Fruit fly (Drosophila melanogaster) whole organism, embryonic: ENCODE measurements around the gene HtrA2.

ENCODE experiments used
- Atf3 ChIP-seq: fragments of 200-800 bp; sonication (Bioruptor generic); optimal IDR thresholded peaks from 3 replicates; lab custom pipeline; 2016; ENCODE audit warnings: missing biosample characterization, missing genetic modification characterization
- Awh ChIP-seq: fragments of 200-800 bp; sonication (Bioruptor generic); IDR thresholded peaks from 2 replicates; pipeline ENCODE4, ENCODE4 v1.3.6; 2022; ENCODE audit warnings: missing biosample characterization, missing genetic modification characterization
- B-H2 ChIP-seq: fragments of 200-800 bp; sonication (Bioruptor generic); optimal IDR thresholded peaks from 2 replicates; lab custom pipeline; 2018; ENCODE audit warnings: missing biosample characterization, mild to moderate bottlenecking, missing genetic modification characterization
- Bteb2 ChIP-seq: fragments of 200-800 bp; sonication (Bioruptor generic); optimal IDR thresholded peaks from 2 replicates; lab custom pipeline; 2016; ENCODE audit warnings: missing biosample characterization, missing genetic modification characterization
- CG10462 ChIP-seq: fragments of 200-800 bp; sonication (Bioruptor generic); optimal IDR thresholded peaks from 2 replicates; lab custom pipeline; 2016; ENCODE audit warnings: missing biosample characterization, missing genetic modification characterization
- CG10543 ChIP-seq: fragments of 200-800 bp; sonication (Bioruptor generic); optimal IDR thresholded peaks from 3 replicates; lab custom pipeline; 2017; ENCODE audit warnings: missing biosample characterization, mild to moderate bottlenecking, missing genetic modification characterization, moderate library complexity
- CG12236 ChIP-seq: fragments of 200-800 bp; sonication (Bioruptor generic); optimal IDR thresholded peaks from 2 replicates; lab custom pipeline; 2016; ENCODE audit warnings: missing biosample characterization, missing genetic modification characterization
- CG12659 ChIP-seq: fragments of 200-800 bp; sonication (Bioruptor generic); optimal IDR thresholded peaks from 3 replicates; lab custom pipeline; 2017; ENCODE audit warnings: mild to moderate bottlenecking, missing biosample characterization, missing genetic modification reagents, missing genetic modification characterization
- CG12769 ChIP-seq: fragments of 200-800 bp; sonication (Bioruptor generic); optimal IDR thresholded peaks from 2 replicates; lab custom pipeline; 2019; ENCODE audit warnings: missing biosample characterization, mild to moderate bottlenecking, missing genetic modification characterization, moderate library complexity
- CG13123 ChIP-seq: fragments of 200-800 bp; sonication (Bioruptor generic); optimal IDR thresholded peaks from 2 replicates; lab custom pipeline; 2016; ENCODE audit warnings: missing biosample characterization, missing genetic modification characterization
- CG13424 ChIP-seq: fragments of 200-800 bp; sonication (Bioruptor generic); optimal IDR thresholded peaks from 2 replicates; lab custom pipeline; 2019; ENCODE audit warnings: missing biosample characterization, mild to moderate bottlenecking, missing genetic modification characterization, moderate library complexity
- CG1529 ChIP-seq: fragments of 200-800 bp; sonication (Bioruptor generic); optimal IDR thresholded peaks from 3 replicates; lab custom pipeline; 2018; ENCODE audit warnings: missing biosample characterization, missing genetic modification characterization
- CG15696 ChIP-seq: fragments of 200-800 bp; sonication (Bioruptor generic); optimal IDR thresholded peaks from 2 replicates; lab custom pipeline; 2019; ENCODE audit warnings: missing biosample characterization, mild to moderate bottlenecking, missing genetic modification characterization, moderate library complexity
- CG1603 ChIP-seq: fragments of 200-800 bp; sonication (Bioruptor generic); optimal IDR thresholded peaks from 2 replicates; lab custom pipeline; 2019; ENCODE audit warnings: missing biosample characterization, mild to moderate bottlenecking, missing genetic modification characterization, moderate library complexity
- CG16815 ChIP-seq: fragments of 200-800 bp; sonication (Bioruptor generic); optimal IDR thresholded peaks from 3 replicates; lab custom pipeline; 2017; ENCODE audit warnings: missing biosample characterization, mild to moderate bottlenecking, missing genetic modification characterization
- CG17328 ChIP-seq: fragments of 200-800 bp; sonication (Bioruptor generic); IDR thresholded peaks from 2 replicates; pipeline ENCODE4 v1.3.6; 2022; ENCODE audit warnings: missing biosample characterization, missing genetic modification characterization
- CG1792 ChIP-seq: fragments of 200-800 bp; sonication (Bioruptor generic); optimal IDR thresholded peaks from 2 replicates; lab custom pipeline; 2016; ENCODE audit warnings: missing biosample characterization, missing genetic modification characterization
- CG34422 ChIP-seq: fragments of 200-800 bp; sonication (Bioruptor generic); IDR thresholded peaks from 3 replicates; pipeline ENCODE4 v1.3.6; 2022; ENCODE audit warnings: missing biosample characterization, missing genetic modification characterization
- CG4424 ChIP-seq: fragments of 200-800 bp; sonication (Bioruptor generic); optimal IDR thresholded peaks from 3 replicates; lab custom pipeline; 2016; ENCODE audit warnings: missing biosample characterization, missing genetic modification characterization
- CG6254 ChIP-seq: fragments of 200-800 bp; sonication (Bioruptor generic); optimal IDR thresholded peaks from 3 replicates; lab custom pipeline; 2017; ENCODE audit warnings: mild to moderate bottlenecking, missing biosample characterization, missing genetic modification reagents, missing genetic modification characterization
- CG6813 ChIP-seq: fragments of 200-800 bp; sonication (Bioruptor generic); optimal IDR thresholded peaks from 2 replicates; lab custom pipeline; 2017; ENCODE audit warnings: missing biosample characterization, missing genetic modification characterization, mild to moderate bottlenecking, moderate library complexity, missing genetic modification reagents
- CG8924 ChIP-seq: fragments of 200-800 bp; optimal IDR thresholded peaks from 3 replicates; lab custom pipeline; 2019; ENCODE audit warnings: missing biosample characterization, mild to moderate bottlenecking, missing genetic modification characterization, moderate library complexity
- CG9437 ChIP-seq: fragments of 200-800 bp; sonication (Bioruptor generic); optimal IDR thresholded peaks from 2 replicates; lab custom pipeline; 2018; ENCODE audit warnings: missing biosample characterization, mild to moderate bottlenecking, missing genetic modification characterization
- CG9817 ChIP-seq: fragments of 200-800 bp; sonication (Bioruptor generic); optimal IDR thresholded peaks from 2 replicates; lab custom pipeline; 2018; ENCODE audit warnings: missing biosample characterization, mild to moderate bottlenecking, missing genetic modification characterization, moderate library complexity
- CTCF ChIP-seq: fragments of 200-800 bp; sonication (Bioruptor generic); optimal IDR thresholded peaks from 2 replicates; lab custom pipeline; 2017; ENCODE audit warnings: missing biosample characterization, mild to moderate bottlenecking, missing genetic modification characterization, moderate library complexity
- CoRest ChIP-seq: fragments of 200-800 bp; sonication (Bioruptor generic); optimal IDR thresholded peaks from 3 replicates; lab custom pipeline; 2018; ENCODE audit warnings: missing biosample characterization, mild to moderate bottlenecking, missing genetic modification characterization, moderate library complexity
- D19A ChIP-seq: fragments of 200-800 bp; optimal IDR thresholded peaks from 3 replicates; lab custom pipeline; 2019; ENCODE audit warnings: missing biosample characterization, mild to moderate bottlenecking, missing genetic modification characterization, moderate library complexity
- Eip74EF ChIP-seq, 2 experiments: fragments of 200-800 bp in 1 of 2; fragments of >200 bp in 1 of 2; sonication (Bioruptor generic) in 1 of 2; optimal IDR thresholded peaks; 2 replicates each; lab custom pipeline; 2017 to 2019; ENCODE audit warnings: missing biosample characterization in 2 of 2, missing genetic modification characterization in 2 of 2, mild to moderate bottlenecking in 1 of 2, moderate library complexity in 1 of 2
- Gug ChIP-seq: fragments of 200-800 bp; sonication (Bioruptor generic); IDR thresholded peaks from 4 replicates; pipeline ENCODE4 v1.3.6; 2022; ENCODE audit warnings: missing biosample characterization, missing genetic modification characterization
- HLH3B ChIP-seq: fragments of 200-800 bp; sonication (Bioruptor generic); IDR thresholded peaks from 2 replicates; pipeline ENCODE4 v1.3.6; 2022; ENCODE audit warnings: missing biosample characterization, missing genetic modification characterization
- Hr51 ChIP-seq, 2 experiments: fragments of 200-800 bp; sonication (Bioruptor generic); optimal IDR thresholded peaks; 2 replicates in 1 of 2; 3 replicates in 1 of 2; lab custom pipeline; 2016 to 2018; ENCODE audit warnings: missing biosample characterization in 2 of 2, missing genetic modification characterization in 2 of 2, mild to moderate bottlenecking in 1 of 2, moderate library complexity in 1 of 2
- PHDP ChIP-seq: fragments of 200-800 bp; sonication (Bioruptor generic); optimal IDR thresholded peaks from 3 replicates; lab custom pipeline; 2018; ENCODE audit warnings: missing biosample characterization, mild to moderate bottlenecking, missing genetic modification characterization, moderate library complexity
- Pdp1 ChIP-seq, 2 experiments: fragments of 200-800 bp; sonication (Bioruptor generic); optimal IDR thresholded peaks; 3 replicates each; lab custom pipeline; 2016; ENCODE audit warnings: missing biosample characterization in 2 of 2, missing genetic modification characterization in 2 of 2, mild to moderate bottlenecking in 1 of 2, moderate library complexity in 1 of 2
- Xbp1 ChIP-seq: fragments of 200-800 bp; sonication (Bioruptor generic); optimal IDR thresholded peaks from 3 replicates; lab custom pipeline; 2016; ENCODE audit warnings: missing biosample characterization, mild to moderate bottlenecking, missing genetic modification characterization
- az2 ChIP-seq: fragments of 200-800 bp; sonication (Bioruptor generic); optimal IDR thresholded peaks from 3 replicates; lab custom pipeline; 2016; ENCODE audit warnings: missing biosample characterization, missing genetic modification characterization
- bcd ChIP-seq: fragments of 200-800 bp; sonication (Bioruptor generic); optimal IDR thresholded peaks from 2 replicates; lab custom pipeline; 2017; ENCODE audit warnings: missing biosample characterization, mild to moderate bottlenecking, missing genetic modification characterization
- dmrt11E ChIP-seq: fragments of 200-800 bp; sonication (Bioruptor generic); optimal IDR thresholded peaks from 3 replicates; lab custom pipeline; 2018; ENCODE audit warnings: missing biosample characterization, mild to moderate bottlenecking, missing genetic modification characterization, moderate library complexity
- dmrt99B ChIP-seq: fragments of 200-800 bp; sonication (Bioruptor generic); optimal IDR thresholded peaks from 2 replicates; lab custom pipeline; 2018; ENCODE audit warnings: missing biosample characterization, mild to moderate bottlenecking, missing genetic modification characterization, moderate library complexity
- ewg ChIP-seq: fragments of 200-800 bp; sonication (Bioruptor generic); optimal IDR thresholded peaks from 3 replicates; lab custom pipeline; 2017; ENCODE audit warnings: mild to moderate bottlenecking, missing biosample characterization, missing genetic modification reagents, missing genetic modification characterization
- fd64A ChIP-seq: fragments of 200-800 bp; sonication (Bioruptor generic); optimal IDR thresholded peaks from 3 replicates; lab custom pipeline; 2018; ENCODE audit warnings: missing biosample characterization, mild to moderate bottlenecking, missing genetic modification characterization
- gce ChIP-seq: fragments of 200-800 bp; sonication (Bioruptor generic); IDR thresholded peaks from 3 replicates; pipeline ENCODE4 v1.3.6; 2022; ENCODE audit warnings: missing biosample characterization, missing genetic modification characterization
- odd ChIP-seq: fragments of 200-800 bp; sonication (Bioruptor generic); optimal IDR thresholded peaks from 2 replicates; lab custom pipeline; 2017; ENCODE audit warnings: missing biosample characterization, mild to moderate bottlenecking, missing genetic modification characterization
- prd ChIP-seq, 3 experiments: fragments of >200 bp in 2 of 3; fragments of 200-800 bp in 1 of 3; sonication (Bioruptor generic) in 1 of 3; optimal IDR thresholded peaks in 2 of 3; IDR thresholded peaks in 1 of 3; 2 replicates in 2 of 3; 3 replicates in 1 of 3; pipeline versions ENCODE4 v1.3.6 to Lab custom; 2017 to 2022; ENCODE audit warnings: missing biosample characterization in 1 of 3, missing genetic modification characterization in 1 of 3
- salm ChIP-seq: fragments of 200-800 bp; sonication (Bioruptor generic); optimal IDR thresholded peaks from 2 replicates; lab custom pipeline; 2018; ENCODE audit warnings: missing biosample characterization, mild to moderate bottlenecking, missing genetic modification characterization
- sens ChIP-seq: fragments of 200-800 bp; sonication (Bioruptor generic); peaks from one replicate; lab custom pipeline; 2016; ENCODE audit warnings: missing biosample characterization, missing genetic modification characterization
- sob ChIP-seq: fragments of 200-800 bp; sonication (Bioruptor generic); IDR thresholded peaks from 2 replicates; pipeline ENCODE4 v1.3.6; 2022; ENCODE audit warnings: missing biosample characterization, missing genetic modification characterization
- tio ChIP-seq: fragments of 200-800 bp; sonication (Bioruptor generic); optimal IDR thresholded peaks from 2 replicates; lab custom pipeline; 2017; ENCODE audit warnings: missing biosample characterization, missing genetic modification characterization, inconsistent platforms
- usp ChIP-seq: fragments of >200 bp; optimal IDR thresholded peaks from 2 replicates; lab custom pipeline; 2017; ENCODE audit warnings: missing biosample characterization, missing genetic modification characterization
- zen ChIP-seq: fragments of 200-800 bp; sonication (Bioruptor generic); optimal IDR thresholded peaks from 3 replicates; lab custom pipeline; 2018; ENCODE audit warnings: missing biosample characterization, mild to moderate bottlenecking, missing genetic modification characterization, moderate library complexity

HtrA2 gene

dm6 chr3R:14469724-14470123 lies 41.8 kb downstream of the HtrA2 start (continued):
- TF ChIP-seq CG9817 (tag; lab: Kevin White, UChicago) (peak; percentile 7), zen (tag; lab: Kevin White, UChicago) (peak; percentile 71), CG6254 (GFP tag; lab: Kevin White, UChicago) (peak; percentile 67), CG17328 (peak; percentile 56; the same call in 1 of the 2 replicates), sens (GFP tag; lab: Kevin White, UChicago) (peak; percentile 91), CG6813 (GFP tag; lab: Kevin White, UChicago) (peak; percentile 1), CG13123 (GFP tag; lab: Kevin White, UChicago) (peak; percentile 17), HLH3B (peak; percentile 37; the same call in 1 of the 2 replicates), CG12659 (GFP tag; lab: Kevin White, UChicago) (peak; percentile 38), Hr51 (GFP tag; optimal IDR thresholded peaks at IDR 0.05; lab: Kevin White, UChicago) (peak; percentile 5 to 70), Pdp1 (GFP tag; optimal IDR thresholded peaks at IDR 0.05; lab: Kevin White, UChicago) (peak in 1 of 2 experiments; percentile 51), CG34422 (peak; percentile 58; the same call in 2 of the 3 replicates), dmrt11E (tag; lab: Kevin White, UChicago) (peak; percentile 86), sob (GFP tag; lab: Robert Waterston, UW) (0 out of 2 replicates have a peak, but pooled peaks have one; percentile 20), Awh (peak; percentile 52; the same call in 1 of the 2 replicates), Xbp1 (GFP tag; lab: Kevin White, UChicago) (peak; percentile 50), CG10543 (GFP tag; lab: Kevin White, UChicago) (no peak), CG9437 (GFP tag; lab: Kevin White, UChicago) (peak; percentile 38), CG4424 (peak; percentile 69), salm (peak; percentile 1), Atf3 (GFP tag; lab: Kevin White, UChicago) (peak; percentile 24), prd (optimal IDR thresholded peaks at IDR 0.05; lab: Kevin White, UChicago) (no peak), prd (GFP tag; IDR thresholded peaks at IDR 0.05; lab: Robert Waterston, UW) (peak; percentile 78), CG10462 (GFP tag; lab: Kevin White, UChicago) (peak; percentile 19), Bteb2 (GFP tag; lab: Kevin White, UChicago) (no peak), tio (GFP tag; lab: Kevin White, UChicago) (peak; percentile 48), CG12769 (tag; lab: Kevin White, UChicago) (peak; percentile 37), CG12236 (GFP tag; lab: Kevin White, UChicago) (no peak), CG16815 (GFP tag; lab: Kevin White, UChicago) (peak; percentile 47), CG8924 (tag; lab: Kevin White, UChicago) (peak; percentile 74), dmrt99B (tag; lab: Kevin White, UChicago) (peak; percentile 72), D19A (tag; lab: Kevin White, UChicago) (peak; percentile 73), fd64A (GFP tag; lab: Kevin White, UChicago) (no peak), B-H2 (GFP tag; lab: Kevin White, UChicago) (no peak), bcd (GFP tag; lab: Kevin White, UChicago) (peak; percentile 53), CoRest (tag; lab: Kevin White, UChicago) (peak; percentile 70), CG15696 (tag; lab: Kevin White, UChicago) (peak; percentile 59), az2 (GFP tag; lab: Kevin White, UChicago) (peak; percentile 59), CG1792 (no peak), gce (GFP tag; lab: Robert Waterston, UW) (0 out of 3 replicates have a peak, but pooled peaks have one; percentile 52), CG1603 (tag; lab: Kevin White, UChicago) (peak; percentile 47), PHDP (peak; percentile 73), odd (GFP tag; lab: Kevin White, UChicago) (peak; percentile 58), CG1529 (GFP tag; lab: Kevin White, UChicago) (peak; percentile 62), Gug (GFP tag; lab: Robert Waterston, UW) (0 out of 4 replicates have a peak, but pooled peaks have one; percentile 21), ewg (peak; percentile 33), CTCF (GFP tag; lab: Kevin White, UChicago) (no peak), Eip74EF (GFP tag; optimal IDR thresholded peaks at IDR 0.05; lab: Kevin White, UChicago) (peak in 1 of 2 experiments; percentile 61), CG13424 (tag; lab: Kevin White, UChicago) (peak; percentile 63), usp (GFP tag; lab: Kevin White, UChicago) (no peak)
